Fruit fly (Drosophila melanogaster): Measurements from ENCODE around the gene Glyp.

Gene Glyp

DNA sequence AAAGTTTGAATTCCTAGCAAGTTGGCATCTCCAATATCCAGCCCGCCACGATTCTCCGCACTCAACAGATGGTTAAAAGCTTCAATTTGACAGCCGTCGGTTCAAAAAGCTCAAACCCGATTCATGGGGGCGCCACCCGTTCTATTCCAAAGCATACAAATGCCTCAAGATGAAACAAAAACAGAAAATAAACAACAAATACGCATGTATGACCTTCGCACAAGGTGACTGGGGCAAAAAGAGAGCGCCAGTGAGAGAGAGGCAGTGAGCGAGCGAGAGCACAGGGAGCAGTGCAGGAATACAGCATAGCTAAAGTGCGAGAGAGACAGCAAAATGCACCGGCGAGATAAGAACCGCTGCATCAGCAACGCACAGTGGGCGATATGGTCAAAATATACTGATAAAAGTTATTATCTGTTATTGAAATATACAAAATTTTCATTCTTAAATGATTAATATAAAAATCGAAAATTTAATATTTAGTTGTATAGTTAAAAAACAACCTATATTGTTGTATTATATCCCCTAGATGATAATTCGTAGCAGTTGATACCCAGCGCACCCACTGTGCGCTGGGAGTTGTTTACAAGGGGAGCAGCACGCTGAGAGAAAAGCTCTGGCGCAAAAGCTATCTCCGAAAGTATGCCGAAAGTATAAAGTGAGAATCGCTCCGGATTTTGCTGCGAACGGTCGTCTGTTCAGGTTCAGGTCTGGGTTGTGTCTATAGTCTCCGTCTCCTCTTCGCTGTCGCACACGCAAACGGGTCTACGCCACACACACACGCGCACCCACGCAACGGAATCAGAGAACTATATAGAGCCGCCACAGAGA is at the start of gene Glyp (continued):
- TF ChIP-seq Atf-2 (GFP tag; optimal IDR thresholded peaks at IDR 0.05) = peak; percentile 62

DNA sequence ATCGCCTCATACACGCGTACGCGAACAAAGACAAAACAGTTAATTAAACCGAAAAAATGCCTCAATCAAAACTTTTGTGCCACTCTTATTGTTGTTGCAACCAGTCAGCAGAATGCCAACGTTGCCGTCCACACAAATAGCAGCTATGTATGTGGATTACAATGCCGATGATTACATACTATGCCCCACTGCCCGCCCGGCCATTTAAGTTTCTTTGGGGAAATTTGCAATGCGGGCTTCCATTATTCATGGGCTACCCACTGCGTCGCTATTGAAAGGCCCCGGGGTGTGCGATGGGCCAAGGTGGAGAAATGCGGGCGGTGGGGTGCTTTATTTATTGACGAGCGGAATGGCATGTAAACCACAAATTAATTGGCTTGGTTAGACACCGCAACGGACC is 46.3 kb upstream of the Glyp start:
- TF ChIP-seq CG12299 (tag; optimal IDR thresholded peaks at IDR 0.05) (no peak), gt (GFP tag; IDR thresholded peaks at IDR 0.05) (0 out of 2 replicates have a peak, but pooled peaks have one; percentile 14), dysf (GFP tag; IDR thresholded peaks at IDR 0.05) (peak; percentile 54; the same call in 1 of the 3 replicates), h (optimal IDR thresholded peaks at IDR 0.05) (no peak), ap (GFP tag; IDR thresholded peaks at IDR 0.05) (peak; percentile 23; the same call in 1 of the 2 replicates), lmd (GFP tag; IDR thresholded peaks at IDR 0.05) (0 out of 2 replicates have a peak, but pooled peaks have one; percentile 22), CG6272 (GFP tag; IDR thresholded peaks at IDR 0.05) (0 out of 2 replicates have a peak, but pooled peaks have one; percentile 20), Ets65A (GFP tag) (peak; percentile 17), CG4360 (GFP tag; IDR thresholded peaks at IDR 0.05) (0 out of 2 replicates have a peak, but pooled peaks have one; percentile 33), sob (GFP tag; IDR thresholded peaks at IDR 0.05) (peak; percentile 19; the same call in 1 of the 2 replicates), CG15269 (tag; optimal IDR thresholded peaks at IDR 0.05) (peak; percentile 3), CG11696 (GFP tag; IDR thresholded peaks at IDR 0.05) (peak; percentile 81), ara (GFP tag; IDR thresholded peaks at IDR 0.05) (0 out of 2 replicates have a peak, but pooled peaks have one; percentile 31), CG8388 (GFP tag; optimal IDR thresholded peaks at IDR 0.05) (no peak), CG1603 (tag; optimal IDR thresholded peaks at IDR 0.05) (peak; percentile 56), CG3065 (GFP tag; optimal IDR thresholded peaks at IDR 0.05) (no peak), CG11456 (GFP tag; IDR thresholded peaks at IDR 0.05) (0 out of 3 replicates have a peak, but pooled peaks have one; percentile 54), sisA (GFP tag; IDR thresholded peaks at IDR 0.05) (peak; percentile 14; the same call in 1 of the 2 replicates), fru (optimal IDR thresholded peaks at IDR 0.05) (no peak), CG32772 (GFP tag; IDR thresholded peaks at IDR 0.05) (peak; percentile 45; the same call in 1 of the 2 replicates), CG11695 (GFP tag; IDR thresholded peaks at IDR 0.05) (no peak), CG14667 (GFP tag; IDR thresholded peaks at IDR 0.05) (0 out of 2 replicates have a peak, but pooled peaks have one; percentile 28), Sry-β (GFP tag; optimal IDR thresholded peaks at IDR 0.05) (no peak), lov (optimal IDR thresholded peaks at IDR 0.05) (no peak), lov (GFP tag; IDR thresholded peaks at IDR 0.05) (0 out of 3 replicates have a peak, but pooled peaks have one; percentile 43), dmrt99B (tag; optimal IDR thresholded peaks at IDR 0.05) (peak; percentile 6), gem (tag; optimal IDR thresholded peaks at IDR 0.05) (peak; percentile 40), NfI (GFP tag; optimal IDR thresholded peaks at IDR 0.05) (no peak), pho (GFP tag; optimal IDR thresholded peaks at IDR 0.05) (no peak), H2.0 (GFP tag; IDR thresholded peaks at IDR 0.05) (peak; percentile 33; the same call in 1 of the 2 replicates), NFAT (GFP tag; IDR thresholded peaks at IDR 0.05) (0 out of 2 replicates have a peak, but pooled peaks have one; percentile 7), ase (GFP tag; IDR thresholded peaks at IDR 0.05) (0 out of 3 replicates have a peak, but pooled peaks have one; percentile 6), Nf-YA (GFP tag; IDR thresholded peaks at IDR 0.05) (no peak), Ptx1 (GFP tag; IDR thresholded peaks at IDR 0.05) (peak; percentile 66), Oli (tag; optimal IDR thresholded peaks at IDR 0.05) (peak; percentile 32), ci (GFP tag; IDR thresholded peaks at IDR 0.05) (peak; percentile 50; the same call in 2 of the 3 replicates), prd (optimal IDR thresholded peaks at IDR 0.05) (no peak), prd (GFP tag; IDR thresholded peaks at IDR 0.05) (peak; percentile 77), row (GFP tag; IDR thresholded peaks at IDR 0.05) (0 out of 3 replicates have a peak, but pooled peaks have one; percentile 27), gsb (GFP tag; IDR thresholded peaks at IDR 0.05) (no peak), Ada2b (GFP tag; IDR thresholded peaks at IDR 0.05) (peak; percentile 7; the same call in 1 of the 2 replicates), zfh1 (GFP tag; IDR thresholded peaks at IDR 0.05) (peak; percentile 39; the same call in 1 of the 3 replicates), CG4404 (GFP tag; IDR thresholded peaks at IDR 0.05) (0 out of 2 replicates have a peak, but pooled peaks have one; percentile 21), wdn (GFP tag; IDR thresholded peaks at IDR 0.05) (0 out of 2 replicates have a peak, but pooled peaks have one; percentile 23), CG17385 (GFP tag; optimal IDR thresholded peaks at IDR 0.05) (no peak), CG15073 (GFP tag; optimal IDR thresholded peaks at IDR 0.05) (no peak), ind (GFP tag; optimal IDR thresholded peaks at IDR 0.05) (peak; percentile 11), crol (GFP tag; IDR thresholded peaks at IDR 0.05) (0 out of 2 replicates have a peak, but pooled peaks have one; percentile 15)
